Worm (Caenorhabditis elegans) whole organism, L4 larva: Measurements from ENCODE around the gene wdfy-3.

ENCODE experiments used
- fkh-10 ChIP-seq: fragments of 150-350 bp; optimal IDR thresholded peaks from 2 replicates; lab custom pipeline; 2014; ENCODE audit warnings: missing biosample characterization, missing genetic modification reagents, missing genetic modification characterization
- mdl-1 ChIP-seq, 2 experiments: fragments of 150-350 bp in 1 of 2; sonication (generic microtip) in 1 of 2; optimal IDR thresholded peaks; 2 replicates each; lab custom pipeline; 2014 to 2017; ENCODE audit warnings: missing biosample characterization in 2 of 2, missing genetic modification characterization in 2 of 2
- nhr-10 ChIP-seq: fragments of 150-350 bp; optimal IDR thresholded peaks from 2 replicates; lab custom pipeline; 2014; ENCODE audit warnings: missing biosample characterization, missing genetic modification characterization
- nhr-111 ChIP-seq: fragments of 200-800 bp; sonication (Bioruptor generic); optimal IDR thresholded peaks from 2 replicates; lab custom pipeline; 2018; ENCODE audit warnings: mild to moderate bottlenecking, missing genetic modification characterization, missing compliant biosample characterization
- nhr-6 ChIP-seq: fragments of 150-350 bp; optimal IDR thresholded peaks from 2 replicates; lab custom pipeline; 2014; ENCODE audit warnings: missing biosample characterization, missing genetic modification characterization
- ztf-11 ChIP-seq: fragments of 150-350 bp; optimal IDR thresholded peaks from 2 replicates; lab custom pipeline; 2014; ENCODE audit warnings: missing biosample characterization, missing genetic modification characterization

- TF ChIP-seq nhr-6 (tag; lab: Kevin White, UChicago) (no peak), nhr-111 (no peak), ztf-11 (tag; lab: Kevin White, UChicago) (no peak), nhr-10 (tag; lab: Kevin White, UChicago) (no peak), mdl-1 (tag; optimal IDR thresholded peaks at IDR 0.05; lab: Kevin White, UChicago) (no peak), fkh-10 (GFP tag; lab: Kevin White, UChicago) (no peak)
These were observed 15.9 kb upstream of the wdfy-3 start for ce11 chrIV:12637340-12637739.
